Worm (Caenorhabditis elegans): ENCODE measurements around the gene fbxa-131.

DNA sequence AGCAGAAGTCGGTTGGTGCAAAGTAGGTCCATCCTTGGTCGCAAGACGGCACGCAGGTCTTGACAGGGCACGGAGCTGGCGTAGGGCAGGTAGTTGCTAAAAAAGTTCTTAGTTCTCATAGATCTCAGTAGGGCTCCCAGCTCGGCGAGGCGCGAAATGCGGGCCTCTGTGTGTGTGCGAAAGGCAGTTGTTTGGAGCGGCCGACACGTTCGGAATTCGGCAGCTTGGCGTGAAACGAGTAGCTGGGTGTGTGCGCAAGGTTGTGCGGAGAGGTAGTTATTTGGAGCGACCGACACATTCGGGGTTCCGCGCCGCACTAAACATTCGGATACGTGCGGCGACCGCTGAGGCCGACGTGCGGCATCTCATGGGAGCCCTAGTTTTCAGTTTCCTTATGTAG lies 14.7 kb downstream of the fbxa-131 start:
- TF ChIP-seq elt-3 (tag; optimal IDR thresholded peaks at IDR 0.05) (no peak), nhr-47 (tag; optimal IDR thresholded peaks at IDR 0.05) (no peak), ceh-82 (tag; optimal IDR thresholded peaks at IDR 0.05) (no peak), rnt-1 (tag; optimal IDR thresholded peaks at IDR 0.05) (no peak), lin-39 (tag; optimal IDR thresholded peaks at IDR 0.05) (no peak), blmp-1 (tag; optimal IDR thresholded peaks at IDR 0.05) (no peak), zag-1 (tag; optimal IDR thresholded peaks at IDR 0.05) (no peak), ama-1 (optimal IDR thresholded peaks at IDR 0.05) (no peak), dpl-1 (GFP tag; optimal IDR thresholded peaks at IDR 0.05) (no peak), nhr-76 (tag; optimal IDR thresholded peaks at IDR 0.05) (no peak), nhr-90 (tag; optimal IDR thresholded peaks at IDR 0.05; ENCODE audit: poor library complexity) (no peak), unc-62 (GFP tag; optimal IDR thresholded peaks at IDR 0.05) (no peak), nhr-237 (tag; optimal IDR thresholded peaks at IDR 0.05) (no peak), ztf-11 (tag; optimal IDR thresholded peaks at IDR 0.05) (no peak)

Measured in whole organism, L1 larva.